Worm (Caenorhabditis elegans) whole organism, late embryonic: ENCODE results near the gene fah-1.

Source experiments
- C08G9.2 ChIP-seq: sonication (generic microtip); optimal IDR thresholded peaks from 2 replicates; lab custom pipeline; 2016; ENCODE audit warnings: mild to moderate bottlenecking, missing genetic modification characterization, moderate library complexity, missing compliant biosample characterization
- ama-1 ChIP-seq: fragments of 150-350 bp; optimal IDR thresholded peaks from 2 replicates; lab custom pipeline; 2014
- ceh-19 ChIP-seq: fragments of 200-800 bp; sonication (Bioruptor generic); optimal IDR thresholded peaks from 2 replicates; lab custom pipeline; 2018; ENCODE audit warnings: mild to moderate bottlenecking, missing genetic modification characterization, missing compliant biosample characterization
- dve-1 ChIP-seq: sonication (generic microtip); optimal IDR thresholded peaks from 2 replicates; lab custom pipeline; 2017; ENCODE audit warnings: antibody characterized with exemption, mild to moderate bottlenecking, missing genetic modification characterization, missing compliant biosample characterization
- hlh-30 ChIP-seq: sonication (generic microtip); optimal IDR thresholded peaks from 2 replicates; lab custom pipeline; 2017; ENCODE audit warnings: antibody characterized with exemption, missing genetic modification characterization, missing compliant biosample characterization; ENCODE audit not compliant: insufficient read depth
- nhr-11 ChIP-seq: fragments of 150-350 bp; optimal IDR thresholded peaks from 2 replicates; lab custom pipeline; 2014; ENCODE audit warnings: missing biosample characterization, missing genetic modification characterization
- pat-9 ChIP-seq: fragments of 200-800 bp; sonication (Bioruptor generic); optimal IDR thresholded peaks from 2 replicates; lab custom pipeline; 2018; ENCODE audit warnings: mild to moderate bottlenecking, missing genetic modification characterization, moderate library complexity, missing compliant biosample characterization

ce11 chrX:6430510-6430909 is 18.2 kb downstream of the fah-1 start, which contains the start of gene ctsa-2:
- TF ChIP-seq dve-1 (tag; lab: Kevin White, UChicago) (no peak), nhr-11 (no peak), hlh-30 (tag; lab: Kevin White, UChicago) (no peak), C08G9.2 (tag; lab: Kevin White, UChicago) (no peak), pat-9 (tag; lab: Kevin White, UChicago) (no peak), ceh-19 (GFP tag; lab: Kevin White, UChicago) (no peak), ama-1 (lab: Kevin White, UChicago) (no peak)
